Worm (Caenorhabditis elegans): Measurements from ENCODE around the gene T05B9.1.

ce11 chrII:11261173-11261572 lies at the start of gene T05B9.1:
- TF ChIP-seq lin-13 (tag; optimal IDR thresholded peaks at IDR 0.05): no peak
- no peak for TF ChIP-seq unc-62 (GFP tag; optimal IDR thresholded peaks at IDR 0.05)
